Worm (Caenorhabditis elegans): Measurements from ENCODE around the gene Y49F6B.14.

DNA sequence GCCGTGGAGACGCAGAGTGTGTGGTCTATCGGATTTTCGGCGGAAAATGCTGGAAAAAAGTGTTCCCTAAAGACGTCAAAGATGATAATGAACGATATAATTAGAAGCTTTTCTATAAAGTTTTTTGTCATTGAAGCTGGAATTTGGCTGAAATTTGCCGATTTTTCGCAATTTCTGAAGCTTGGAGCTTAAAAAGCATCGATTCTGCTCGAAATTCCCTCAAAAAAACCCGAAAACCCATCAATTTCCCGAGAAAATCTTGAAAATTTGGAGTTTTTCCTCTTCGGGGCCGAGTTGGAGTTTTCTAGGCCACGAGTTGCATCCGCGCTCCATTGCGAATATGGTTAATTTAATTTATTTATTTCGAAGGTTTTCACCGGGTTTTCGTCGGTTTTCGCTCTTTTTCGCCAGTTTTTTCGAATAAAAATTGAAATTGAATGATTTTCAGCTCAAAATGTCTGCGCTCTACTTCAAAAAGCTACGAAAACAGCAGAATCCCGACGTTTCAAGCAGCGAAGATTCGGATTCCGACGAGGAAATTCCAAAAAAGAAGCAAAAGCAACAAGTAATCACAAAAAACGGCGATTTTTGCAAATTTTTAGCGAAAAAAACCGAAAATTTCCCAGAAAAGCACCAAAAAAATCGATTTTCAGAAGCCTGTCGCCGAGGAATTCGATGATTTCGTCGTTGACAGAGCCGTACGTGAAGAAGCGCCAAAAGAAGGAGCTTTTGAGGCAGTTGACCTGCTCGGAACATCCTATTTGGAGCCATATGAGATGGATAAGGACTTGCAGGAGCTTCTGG lies 12.6 kb downstream of the Y49F6B.14 start, which contains the start of the genes col-71 and Y49F6B.2:
- TF ChIP-seq ztf-23 (GFP tag; IDR thresholded peaks at IDR 0.05) (peak; percentile 62; the same call in 1 of the 2 replicates), ref-1 (GFP tag; conservative IDR thresholded peaks at IDR 0.05) (no peak), klf-2 (GFP tag; conservative IDR thresholded peaks at IDR 0.05) (peak; percentile 63; the same call in 1 of the 2 replicates), cog-1 (tag; optimal IDR thresholded peaks at IDR 0.05) (peak; percentile 51), tab-1 (GFP tag; IDR thresholded peaks at IDR 0.05) (no peak), med-1 (GFP tag; optimal IDR thresholded peaks at IDR 0.05; ENCODE audit: insufficient read depth) (no peak), ztf-29 (GFP tag; IDR thresholded peaks at IDR 0.05) (no peak), flt-1 (GFP tag; IDR thresholded peaks at IDR 0.05) (peak; percentile 60; the same call in 1 of the 2 replicates)
